Worm (Caenorhabditis elegans) whole organism, L2 larva: ENCODE measurements around the gene ZC239.3.

ENCODE experiments used
- aly-2 ChIP-seq: fragments of 150-350 bp; optimal IDR thresholded peaks from 2 replicates; lab custom pipeline; 2014; ENCODE audit warnings: missing biosample characterization, missing genetic modification characterization
- egl-27 ChIP-seq: sonication (generic microtip); optimal IDR thresholded peaks from 3 replicates; lab custom pipeline; 2017; ENCODE audit warnings: missing biosample characterization, missing genetic modification reagents, missing genetic modification characterization
- elt-3 ChIP-seq: sonication (generic microtip); optimal IDR thresholded peaks from 2 replicates; lab custom pipeline; 2017; ENCODE audit warnings: missing biosample characterization, missing genetic modification characterization
- fos-1 ChIP-seq: fragments of 150-350 bp; optimal IDR thresholded peaks from 2 replicates; lab custom pipeline; 2014; ENCODE audit warnings: missing biosample characterization, missing genetic modification characterization
- lin-11 ChIP-seq: fragments of 150-350 bp; sonication (generic microtip); optimal IDR thresholded peaks from 2 replicates; lab custom pipeline; 2014; ENCODE audit warnings: missing biosample characterization, missing genetic modification characterization, inconsistent platforms, mixed read lengths
- lin-13 ChIP-seq: fragments of 150-350 bp; optimal IDR thresholded peaks from 2 replicates; lab custom pipeline; 2014; ENCODE audit warnings: missing biosample characterization, missing genetic modification reagents, missing genetic modification characterization
- nhr-25 ChIP-seq: fragments of 150-350 bp; sonication (generic microtip); optimal IDR thresholded peaks from 3 replicates; lab custom pipeline; 2014; ENCODE audit warnings: missing biosample characterization, missing genetic modification characterization
- nhr-77 ChIP-seq: fragments of 150-350 bp; optimal IDR thresholded peaks from 2 replicates; lab custom pipeline; 2014; ENCODE audit warnings: missing biosample characterization, missing genetic modification characterization
- sem-4 ChIP-seq: fragments of 150-350 bp; optimal IDR thresholded peaks from 2 replicates; lab custom pipeline; 2014; ENCODE audit warnings: missing biosample characterization, missing genetic modification reagents, missing genetic modification characterization
- sma-3 ChIP-seq: sonication (generic microtip); optimal IDR thresholded peaks from 2 replicates; lab custom pipeline; 2016; ENCODE audit warnings: missing genetic modification reagents, missing genetic modification characterization, missing compliant biosample characterization
- snpc-4 ChIP-seq: fragments of 150-350 bp; optimal IDR thresholded peaks from 2 replicates; lab custom pipeline; 2014; ENCODE audit warnings: missing biosample characterization, missing genetic modification characterization
- zag-1 ChIP-seq: fragments of 150-350 bp; optimal IDR thresholded peaks from 2 replicates; lab custom pipeline; 2014; ENCODE audit warnings: missing biosample characterization, missing genetic modification characterization
- ztf-4 ChIP-seq: fragments of 150-350 bp; optimal IDR thresholded peaks from 2 replicates; lab custom pipeline; 2014; ENCODE audit warnings: missing biosample characterization, missing genetic modification characterization

DNA sequence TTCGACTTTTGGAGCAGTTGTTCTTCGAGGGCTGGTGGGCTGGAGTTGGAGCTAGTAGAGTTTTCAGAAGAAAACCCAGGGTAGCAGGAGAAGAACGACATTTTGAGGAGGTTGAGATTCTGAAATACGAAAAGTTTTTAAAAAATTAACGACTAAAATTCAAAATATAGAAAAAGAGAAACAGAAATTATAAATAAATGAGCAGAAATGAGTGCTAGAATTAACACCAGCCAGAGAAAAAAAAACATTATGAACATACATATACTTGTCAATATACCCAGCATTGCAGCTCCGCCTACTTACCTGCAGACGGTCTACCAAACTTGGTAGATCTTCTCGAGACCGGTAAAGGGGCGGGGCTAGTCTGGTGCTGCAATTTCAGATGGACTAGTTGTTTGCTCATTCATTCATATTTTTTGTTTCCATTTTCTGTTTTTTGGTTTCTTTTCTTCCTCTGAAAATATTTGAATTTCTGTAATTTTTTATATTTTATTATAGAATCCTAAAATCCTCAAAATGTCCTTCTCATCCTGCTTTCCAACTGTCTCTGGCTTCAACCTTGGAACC, 9.4 kb upstream of the ZC239.3 start, which contains the start of the genes ZC239.20 and ZC239.21:
- no peak for TF ChIP-seq sma-3 (GFP tag; lab: Kevin White, UChicago)
- no peak for TF ChIP-seq snpc-4 (tag; lab: Kevin White, UChicago)
- no peak for TF ChIP-seq nhr-25 (tag; lab: Kevin White, UChicago)
- no peak for TF ChIP-seq aly-2 (tag; lab: Kevin White, UChicago)
- no peak for TF ChIP-seq lin-13 (GFP tag; lab: Kevin White, UChicago)
- no peak for TF ChIP-seq elt-3 (tag; lab: Kevin White, UChicago)
- no peak for TF ChIP-seq ztf-4
- no peak for TF ChIP-seq nhr-77 (tag; lab: Kevin White, UChicago)
- no peak for TF ChIP-seq lin-11 (tag; lab: Kevin White, UChicago)
- TF ChIP-seq egl-27 (tag; lab: Kevin White, UChicago): no peak
- TF ChIP-seq zag-1 (tag; lab: Kevin White, UChicago): no peak
- TF ChIP-seq fos-1: no peak
- TF ChIP-seq sem-4 (tag; lab: Kevin White, UChicago): no peak
